Fruit fly (Drosophila melanogaster) whole organism, embryonic: ENCODE results near the gene Sr-CI.
A peak's percentile ranks its signal among the peaks of the same experiment; 100 is the strongest.

Experiments
- ATbp ChIP-seq: fragments of 200-800 bp; sonication (Bioruptor generic); optimal IDR thresholded peaks from 2 replicates; lab custom pipeline; 2017; ENCODE audit warnings: missing biosample characterization, mild to moderate bottlenecking, missing genetic modification characterization, missing genetic modification reagents
- Aef1 ChIP-seq: fragments of 200-800 bp; sonication (Bioruptor generic); IDR thresholded peaks from 3 replicates; pipeline ENCODE4 v1.3.6; 2022; ENCODE audit warnings: missing biosample characterization, missing genetic modification characterization
- CG10274 ChIP-seq: fragments of 200-800 bp; sonication (Bioruptor generic); optimal IDR thresholded peaks from 3 replicates; lab custom pipeline; 2017; ENCODE audit warnings: missing biosample characterization, mild to moderate bottlenecking, missing genetic modification characterization
- CG10979 ChIP-seq: fragments of 200-800 bp; sonication (Bioruptor generic); optimal IDR thresholded peaks from 2 replicates; lab custom pipeline; 2018; ENCODE audit warnings: missing biosample characterization, mild to moderate bottlenecking, missing genetic modification characterization, moderate library complexity
- CG11093 ChIP-seq: fragments of 200-800 bp; sonication (Bioruptor generic); IDR thresholded peaks from 3 replicates; pipeline ENCODE4 v1.3.6; 2022; ENCODE audit warnings: missing biosample characterization, missing genetic modification characterization
- CG11560 ChIP-seq: fragments of 200-800 bp; sonication (Bioruptor generic); IDR thresholded peaks from 3 replicates; pipeline ENCODE4 v1.3.6; 2022; ENCODE audit warnings: missing biosample characterization, missing genetic modification characterization
- CG12744 ChIP-seq: fragments of 200-800 bp; sonication (Bioruptor generic); optimal IDR thresholded peaks from 2 replicates; lab custom pipeline; 2016; ENCODE audit warnings: missing biosample characterization, missing genetic modification characterization
- CG15696 ChIP-seq: fragments of 200-800 bp; sonication (Bioruptor generic); optimal IDR thresholded peaks from 2 replicates; lab custom pipeline; 2019; ENCODE audit warnings: missing biosample characterization, mild to moderate bottlenecking, missing genetic modification characterization, moderate library complexity
- CG1647 ChIP-seq: fragments of 200-800 bp; sonication (Bioruptor generic); optimal IDR thresholded peaks from 3 replicates; lab custom pipeline; 2016; ENCODE audit warnings: missing biosample characterization, missing genetic modification characterization
- CG17359 ChIP-seq: fragments of 200-800 bp; sonication (Bioruptor generic); optimal IDR thresholded peaks from 3 replicates; lab custom pipeline; 2018; ENCODE audit warnings: missing biosample characterization, mild to moderate bottlenecking, missing genetic modification characterization, moderate library complexity
- CG17568 ChIP-seq: fragments of 200-800 bp; sonication (Bioruptor generic); optimal IDR thresholded peaks from 2 replicates; lab custom pipeline; 2018; ENCODE audit warnings: missing biosample characterization, mild to moderate bottlenecking, missing genetic modification characterization, moderate library complexity
- CG3065 ChIP-seq: fragments of 200-800 bp; sonication (Bioruptor generic); optimal IDR thresholded peaks from 2 replicates; lab custom pipeline; 2016; ENCODE audit warnings: missing biosample characterization, missing genetic modification characterization
- CG31224 ChIP-seq: fragments of 200-800 bp; sonication (Bioruptor generic); IDR thresholded peaks from 2 replicates; pipeline ENCODE4 v1.3.6; 2022; ENCODE audit warnings: missing biosample characterization, missing genetic modification characterization
- CG3407 ChIP-seq: fragments of 200-800 bp; sonication (Bioruptor generic); optimal IDR thresholded peaks from 2 replicates; lab custom pipeline; 2018; ENCODE audit warnings: missing biosample characterization, mild to moderate bottlenecking, missing genetic modification characterization
- CG3726 ChIP-seq: fragments of 200-800 bp; sonication (Bioruptor generic); IDR thresholded peaks from 3 replicates; pipeline ENCODE4, ENCODE4 v1.3.6; 2022; ENCODE audit warnings: missing biosample characterization, missing genetic modification characterization
- CG3995 ChIP-seq: fragments of 200-800 bp; sonication (Bioruptor generic); optimal IDR thresholded peaks from 3 replicates; lab custom pipeline; 2016; ENCODE audit warnings: missing biosample characterization, missing genetic modification characterization
- CG4282 ChIP-seq: fragments of 200-800 bp; sonication (Bioruptor generic); optimal IDR thresholded peaks from 2 replicates; lab custom pipeline; 2016; ENCODE audit warnings: missing biosample characterization, missing genetic modification characterization
- CG5953 ChIP-seq: fragments of 200-800 bp; sonication (Bioruptor generic); IDR thresholded peaks from 2 replicates; pipeline ENCODE4 v1.3.6; 2022; ENCODE audit warnings: missing biosample characterization, missing genetic modification characterization
- CG7556 ChIP-seq: fragments of 200-800 bp; sonication (Bioruptor generic); optimal IDR thresholded peaks from 2 replicates; lab custom pipeline; 2017; ENCODE audit warnings: missing biosample characterization, mild to moderate bottlenecking, missing genetic modification characterization
- CG7745 ChIP-seq: fragments of 200-800 bp; sonication (Bioruptor generic); optimal IDR thresholded peaks from 2 replicates; lab custom pipeline; 2018; ENCODE audit warnings: missing biosample characterization, mild to moderate bottlenecking, missing genetic modification characterization, moderate library complexity
- CG8388 ChIP-seq: fragments of 200-800 bp; sonication (Bioruptor generic); optimal IDR thresholded peaks from 2 replicates; lab custom pipeline; 2019; ENCODE audit warnings: missing biosample characterization, mild to moderate bottlenecking, missing genetic modification characterization, moderate library complexity
- CG8924 ChIP-seq: fragments of 200-800 bp; optimal IDR thresholded peaks from 3 replicates; lab custom pipeline; 2019; ENCODE audit warnings: missing biosample characterization, mild to moderate bottlenecking, missing genetic modification characterization, moderate library complexity
- CG9609 ChIP-seq: fragments of 200-800 bp; sonication (Bioruptor generic); optimal IDR thresholded peaks from 3 replicates; lab custom pipeline; 2016; ENCODE audit warnings: missing biosample characterization, missing genetic modification characterization
- CG9932 ChIP-seq: fragments of 200-800 bp; sonication (Bioruptor generic); IDR thresholded peaks from 2 replicates; pipeline ENCODE4 v1.3.6; 2022; ENCODE audit warnings: missing biosample characterization, missing genetic modification characterization
- D ChIP-seq, 2 experiments: fragments of 200-800 bp in 1 of 2; fragments of >200 bp in 1 of 2; sonication (Bioruptor generic) in 1 of 2; optimal IDR thresholded peaks; 2 replicates in 1 of 2; 3 replicates in 1 of 2; lab custom pipeline; 2017; ENCODE audit warnings: mild to moderate bottlenecking in 1 of 2, missing biosample characterization in 1 of 2, missing genetic modification characterization in 1 of 2, missing genetic modification reagents in 1 of 2
- D19B ChIP-seq: fragments of 200-800 bp; sonication (Bioruptor generic); optimal IDR thresholded peaks from 2 replicates; lab custom pipeline; 2017; ENCODE audit warnings: missing biosample characterization, mild to moderate bottlenecking, missing genetic modification characterization
- Doc2 ChIP-seq: fragments of 200-800 bp; sonication (Bioruptor generic); IDR thresholded peaks from 2 replicates; pipeline ENCODE4 v1.3.6; 2022; ENCODE audit warnings: missing biosample characterization, missing genetic modification characterization
- Hsf ChIP-seq: fragments of 200-800 bp; sonication (Bioruptor generic); optimal IDR thresholded peaks from 3 replicates; lab custom pipeline; 2016; ENCODE audit warnings: missing biosample characterization, missing genetic modification characterization
- Jarid2 ChIP-seq: fragments of 200-800 bp; sonication (Bioruptor generic); optimal IDR thresholded peaks from 3 replicates; lab custom pipeline; 2017; ENCODE audit warnings: mild to moderate bottlenecking, missing biosample characterization, missing genetic modification reagents, missing genetic modification characterization
- Ssrp ChIP-seq: fragments of 200-800 bp; sonication (Bioruptor generic); optimal IDR thresholded peaks from 2 replicates; lab custom pipeline; 2018; ENCODE audit warnings: missing biosample characterization, mild to moderate bottlenecking, missing genetic modification characterization, moderate library complexity
- al ChIP-seq: fragments of 200-800 bp; sonication (Bioruptor generic); IDR thresholded peaks from 2 replicates; pipeline ENCODE4 v1.3.6; 2022; ENCODE audit warnings: missing biosample characterization, missing genetic modification characterization
- ara ChIP-seq: fragments of 200-800 bp; sonication (Bioruptor generic); IDR thresholded peaks from 2 replicates; pipeline ENCODE4 v1.3.6; 2022; ENCODE audit warnings: missing biosample characterization, missing genetic modification characterization
- cas ChIP-seq: fragments of 200-800 bp; sonication (Bioruptor generic); IDR thresholded peaks from 2 replicates; pipeline ENCODE4 v1.3.6; 2022; ENCODE audit warnings: missing biosample characterization, missing genetic modification characterization
- croc ChIP-seq: fragments of 200-800 bp; sonication (Bioruptor generic); conservative IDR thresholded peaks from 3 replicates; pipeline ENCODE4 v1.3.6; 2022; ENCODE audit warnings: missing biosample characterization, missing genetic modification characterization
- en ChIP-seq: fragments of 200-800 bp; sonication (Bioruptor generic); optimal IDR thresholded peaks from 2 replicates; lab custom pipeline; 2016; ENCODE audit warnings: missing biosample characterization, missing genetic modification characterization
- grn ChIP-seq: fragments of 200-800 bp; sonication (Bioruptor generic); optimal IDR thresholded peaks from 3 replicates; lab custom pipeline; 2017; ENCODE audit warnings: missing biosample characterization, missing genetic modification characterization
- ham ChIP-seq: fragments of 200-800 bp; sonication (Bioruptor generic); IDR thresholded peaks from 2 replicates; pipeline ENCODE4 v1.3.6; 2022; ENCODE audit warnings: missing biosample characterization, missing genetic modification characterization
- her ChIP-seq: fragments of 200-800 bp; sonication (Bioruptor generic); optimal IDR thresholded peaks from 2 replicates; lab custom pipeline; 2016; ENCODE audit warnings: missing biosample characterization, missing genetic modification characterization
- hkb ChIP-seq, 2 experiments: fragments of 200-800 bp in 1 of 2; fragments of >200 bp in 1 of 2; sonication (Bioruptor generic) in 1 of 2; IDR thresholded peaks in 1 of 2; optimal IDR thresholded peaks in 1 of 2; 2 replicates each; pipeline versions ENCODE4 v1.3.6 to Lab custom; 2017 to 2022; ENCODE audit warnings: missing biosample characterization in 1 of 2, missing genetic modification characterization in 1 of 2
- kni ChIP-seq: fragments of 200-800 bp; sonication (Bioruptor generic); optimal IDR thresholded peaks from 3 replicates; lab custom pipeline; 2017; ENCODE audit warnings: mild to moderate bottlenecking, missing biosample characterization, missing genetic modification reagents, missing genetic modification characterization
- pb ChIP-seq: fragments of 200-800 bp; sonication (Bioruptor generic); optimal IDR thresholded peaks from 3 replicates; lab custom pipeline; 2016; ENCODE audit warnings: missing biosample characterization, missing genetic modification characterization
- prd ChIP-seq, 3 experiments: fragments of >200 bp in 2 of 3; fragments of 200-800 bp in 1 of 3; sonication (Bioruptor generic) in 1 of 3; optimal IDR thresholded peaks in 2 of 3; IDR thresholded peaks in 1 of 3; 2 replicates in 2 of 3; 3 replicates in 1 of 3; pipeline versions ENCODE4 v1.3.6 to Lab custom; 2017 to 2022; ENCODE audit warnings: missing biosample characterization in 1 of 3, missing genetic modification characterization in 1 of 3
- tap ChIP-seq: fragments of 200-800 bp; optimal IDR thresholded peaks from 3 replicates; lab custom pipeline; 2019; ENCODE audit warnings: missing biosample characterization, mild to moderate bottlenecking, missing genetic modification characterization, moderate library complexity
- trem ChIP-seq: fragments of 200-800 bp; optimal IDR thresholded peaks from 3 replicates; lab custom pipeline; 2019; ENCODE audit warnings: missing biosample characterization, mild to moderate bottlenecking, missing genetic modification characterization, moderate library complexity
- tup ChIP-seq: fragments of 200-800 bp; sonication (Bioruptor generic); optimal IDR thresholded peaks from 2 replicates; lab custom pipeline; 2016; ENCODE audit warnings: missing biosample characterization, mild to moderate bottlenecking, missing genetic modification characterization, moderate library complexity
- tx ChIP-seq: fragments of 200-800 bp; sonication (Bioruptor generic); optimal IDR thresholded peaks from 2 replicates; lab custom pipeline; 2016; ENCODE audit warnings: missing biosample characterization, missing genetic modification characterization
- unc-4 ChIP-seq: fragments of 200-800 bp; sonication (Bioruptor generic); IDR thresholded peaks from 2 replicates; pipeline ENCODE4 v1.3.6; 2022; ENCODE audit warnings: missing biosample characterization, missing genetic modification characterization; ENCODE audit not compliant: partially characterized antibody
- zen ChIP-seq: fragments of 200-800 bp; sonication (Bioruptor generic); optimal IDR thresholded peaks from 3 replicates; lab custom pipeline; 2018; ENCODE audit warnings: missing biosample characterization, mild to moderate bottlenecking, missing genetic modification characterization, moderate library complexity

The Sr-CI gene

DNA sequence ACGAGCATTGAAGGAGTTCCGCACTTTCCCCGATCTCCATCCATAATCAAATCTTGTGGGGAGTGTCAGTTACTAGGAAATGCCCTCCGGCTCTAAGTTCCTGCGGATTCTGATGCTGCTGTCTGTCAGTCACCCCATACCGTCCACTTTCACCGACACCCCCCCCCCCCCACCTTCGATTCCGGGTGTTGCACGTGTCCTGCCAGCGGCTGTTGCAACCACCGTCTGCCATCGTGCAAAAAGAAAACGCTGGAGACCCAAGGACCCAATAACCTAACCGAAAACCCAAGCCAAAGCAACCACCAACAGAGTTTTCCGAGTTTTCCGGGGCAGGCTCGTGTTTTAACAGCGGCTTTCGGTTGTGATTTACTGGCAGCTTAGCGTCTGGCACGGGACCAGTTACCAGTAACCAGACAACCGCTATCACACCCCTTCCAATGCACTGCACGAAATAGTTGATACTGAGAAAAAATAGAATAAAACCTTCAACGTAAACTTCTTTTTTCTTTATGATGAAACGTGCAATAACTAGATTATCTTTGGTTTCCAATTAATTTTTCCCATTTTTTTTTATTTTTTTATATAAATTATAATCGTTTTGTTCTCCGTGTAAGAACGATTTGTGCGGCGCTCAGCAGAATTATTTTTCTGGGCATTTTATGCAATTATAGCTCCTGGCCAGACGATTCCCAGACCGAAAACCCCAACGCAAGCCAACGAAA lies 3.3 kb downstream of the Sr-CI start (continued):
- TF ChIP-seq Jarid2 (GFP tag; lab: Kevin White, UChicago) (peak; percentile 11), CG9609 (no peak), grn (GFP tag; lab: Kevin White, UChicago) (no peak), ham (no peak), CG31224 (GFP tag; lab: Robert Waterston, UW) (no peak), Doc2 (GFP tag; lab: Robert Waterston, UW) (no peak), CG10979 (peak; percentile 87), D (optimal IDR thresholded peaks at IDR 0.05; lab: Kevin White, UChicago) (no peak), D (GFP tag; optimal IDR thresholded peaks at IDR 0.05; lab: Kevin White, UChicago) (peak; percentile 73), Aef1 (GFP tag; lab: Robert Waterston, UW) (peak; percentile 35; the same call in 1 of the 3 replicates), CG3995 (GFP tag; lab: Kevin White, UChicago) (no peak), prd (optimal IDR thresholded peaks at IDR 0.05; lab: Kevin White, UChicago) (no peak), prd (GFP tag; IDR thresholded peaks at IDR 0.05; lab: Robert Waterston, UW) (peak; percentile 68; the same call in 2 of the 3 replicates), CG8924 (peak; percentile 53), CG9932 (no peak), al (GFP tag; lab: Robert Waterston, UW) (no peak), CG10274 (GFP tag; lab: Kevin White, UChicago) (no peak), tup (GFP tag; lab: Kevin White, UChicago) (no peak), ATbp (GFP tag; lab: Kevin White, UChicago) (peak; percentile 69), hkb (optimal IDR thresholded peaks at IDR 0.05; lab: Kevin White, UChicago) (no peak), hkb (GFP tag; IDR thresholded peaks at IDR 0.05; lab: Robert Waterston, UW) (peak; percentile 56), CG7556 (GFP tag; lab: Kevin White, UChicago) (peak; percentile 84), unc-4 (GFP tag; lab: Robert Waterston, UW) (no peak), D19B (GFP tag; lab: Kevin White, UChicago) (no peak), tap (tag; lab: Kevin White, UChicago) (peak; percentile 39), trem (tag; lab: Kevin White, UChicago) (peak; percentile 64), croc (GFP tag; lab: Robert Waterston, UW) (peak; percentile 73), pb (no peak), CG3407 (GFP tag; lab: Kevin White, UChicago) (peak; percentile 57), CG5953 (GFP tag; lab: Robert Waterston, UW) (no peak), CG7745 (tag; lab: Kevin White, UChicago) (no peak), zen (tag; lab: Kevin White, UChicago) (peak; percentile 76), CG3726 (GFP tag; lab: Robert Waterston, UW) (peak; percentile 50; the same call in 1 of the 3 replicates), CG17568 (GFP tag; lab: Kevin White, UChicago) (peak; percentile 12), Ssrp (tag; lab: Kevin White, UChicago) (peak; percentile 60), Hsf (GFP tag; lab: Kevin White, UChicago) (peak; percentile 34), cas (no peak), tx (GFP tag; lab: Kevin White, UChicago) (no peak), CG4282 (GFP tag; lab: Kevin White, UChicago) (no peak), kni (GFP tag; lab: Kevin White, UChicago) (no peak), CG1647 (GFP tag; lab: Kevin White, UChicago) (no peak), ara (peak; percentile 80), CG15696 (tag; lab: Kevin White, UChicago) (peak; percentile 70), her (GFP tag; lab: Kevin White, UChicago) (no peak), CG12744 (GFP tag; lab: Kevin White, UChicago) (no peak), CG8388 (GFP tag; lab: Kevin White, UChicago) (peak; percentile 66), CG3065 (GFP tag; lab: Kevin White, UChicago) (peak; percentile 1), CG11093 (GFP tag; lab: Robert Waterston, UW) (0 out of 3 replicates have a peak, but pooled peaks have one; percentile 41), en (GFP tag; lab: Kevin White, UChicago) (no peak), CG17359 (tag; lab: Kevin White, UChicago) (peak; percentile 75), CG11560 (no peak)
